Fruit fly (Drosophila melanogaster) whole organism, adult: ENCODE data around the gene cav.

ENCODE experiments used
- CG14711 ChIP-seq: fragments of 200-800 bp; sonication (Bioruptor generic); optimal IDR thresholded peaks from 2 replicates; lab custom pipeline; 2018; ENCODE audit warnings: missing biosample characterization, mild to moderate bottlenecking, missing genetic modification characterization, moderate library complexity
- CG1620 ChIP-seq: fragments of 200-800 bp; sonication (Bioruptor generic); optimal IDR thresholded peaks from 2 replicates; lab custom pipeline; 2016; ENCODE audit warnings: missing biosample characterization, missing genetic modification characterization
- CG7045 ChIP-seq: fragments of 200-800 bp; sonication (Bioruptor generic); optimal IDR thresholded peaks from 2 replicates; lab custom pipeline; 2017; ENCODE audit warnings: missing biosample characterization, mild to moderate bottlenecking, missing genetic modification characterization
- CG7101 ChIP-seq: fragments of 200-800 bp; sonication (Bioruptor generic); optimal IDR thresholded peaks from 2 replicates; lab custom pipeline; 2018; ENCODE audit warnings: missing biosample characterization, mild to moderate bottlenecking, missing genetic modification characterization, moderate library complexity
- Clk ChIP-seq: fragments of 200-800 bp; sonication (Bioruptor generic); optimal IDR thresholded peaks from 2 replicates; lab custom pipeline; 2017; ENCODE audit warnings: missing biosample characterization, missing genetic modification characterization
- Hr96 ChIP-seq: fragments of 200-800 bp; sonication (Bioruptor generic); optimal IDR thresholded peaks from 2 replicates; lab custom pipeline; 2016; ENCODE audit warnings: missing biosample characterization, missing genetic modification characterization
- Mnt ChIP-seq: fragments of 200-800 bp; sonication (Bioruptor generic); optimal IDR thresholded peaks from 2 replicates; lab custom pipeline; 2016; ENCODE audit warnings: missing biosample characterization, mild to moderate bottlenecking, missing genetic modification characterization
- kay ChIP-seq: fragments of 200-800 bp; sonication (Bioruptor generic); peaks from one replicate; lab custom pipeline; 2016; ENCODE audit warnings: missing biosample characterization, missing genetic modification characterization, borderline replicate concordance
- ovo ChIP-seq: fragments of 200-800 bp; sonication (Bioruptor generic); optimal IDR thresholded peaks from 2 replicates; lab custom pipeline; 2016; ENCODE audit warnings: missing biosample characterization, missing genetic modification characterization
- pad ChIP-seq: fragments of 200-800 bp; sonication (Bioruptor generic); optimal IDR thresholded peaks from 3 replicates; lab custom pipeline; 2017; ENCODE audit warnings: missing biosample characterization, missing genetic modification characterization, mild to moderate bottlenecking, moderate library complexity, missing genetic modification reagents

- no peak for TF ChIP-seq ovo (GFP tag; lab: Kevin White, UChicago)
- no peak for TF ChIP-seq kay (GFP tag; lab: Kevin White, UChicago)
- TF ChIP-seq Hr96 (GFP tag; lab: Kevin White, UChicago) = no peak
- TF ChIP-seq CG14711 (tag; lab: Kevin White, UChicago) = no peak
- no peak for TF ChIP-seq Clk (GFP tag; lab: Kevin White, UChicago)
- TF ChIP-seq CG7101 (tag; lab: Kevin White, UChicago) = no peak
- no peak for TF ChIP-seq CG1620
- TF ChIP-seq pad (GFP tag; lab: Kevin White, UChicago) = no peak
- TF ChIP-seq CG7045 (GFP tag; lab: Kevin White, UChicago) = peak; percentile 16
- TF ChIP-seq Mnt (GFP tag; lab: Kevin White, UChicago) = peak; percentile 27
These were observed 12.7 kb downstream of the cav start for dm6 chr3R:24233366-24234161.
